Fruit fly (Drosophila melanogaster): Measurements from ENCODE around the gene Ing3.

DNA sequence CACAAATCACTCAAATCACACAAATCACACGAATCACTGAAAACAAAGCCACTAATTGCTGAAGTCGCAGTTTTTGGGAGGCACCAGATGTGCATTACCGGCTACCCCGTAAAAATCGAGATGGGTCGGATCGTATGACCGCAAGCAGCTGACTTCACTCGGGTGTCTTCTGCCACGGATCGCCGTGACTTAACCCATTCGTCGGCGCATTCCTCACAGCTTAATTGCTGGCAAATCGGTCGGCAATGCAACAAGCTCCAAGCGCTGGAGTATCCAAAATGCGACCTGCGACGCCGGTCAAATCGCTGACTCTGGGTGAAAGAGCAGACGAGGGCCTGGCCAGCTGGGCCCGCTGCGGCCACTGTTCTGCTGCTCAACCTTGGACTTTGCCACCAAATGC is 29.9 kb upstream of the Ing3 start:
- TF ChIP-seq psq (optimal IDR thresholded peaks at IDR 0.05) (no peak), Myc (optimal IDR thresholded peaks at IDR 0.05) (no peak), ttk (optimal IDR thresholded peaks at IDR 0.05) (no peak)
